Fruit fly (Drosophila melanogaster): ENCODE measurements around the gene RpL30.

The RpL30 gene

DNA sequence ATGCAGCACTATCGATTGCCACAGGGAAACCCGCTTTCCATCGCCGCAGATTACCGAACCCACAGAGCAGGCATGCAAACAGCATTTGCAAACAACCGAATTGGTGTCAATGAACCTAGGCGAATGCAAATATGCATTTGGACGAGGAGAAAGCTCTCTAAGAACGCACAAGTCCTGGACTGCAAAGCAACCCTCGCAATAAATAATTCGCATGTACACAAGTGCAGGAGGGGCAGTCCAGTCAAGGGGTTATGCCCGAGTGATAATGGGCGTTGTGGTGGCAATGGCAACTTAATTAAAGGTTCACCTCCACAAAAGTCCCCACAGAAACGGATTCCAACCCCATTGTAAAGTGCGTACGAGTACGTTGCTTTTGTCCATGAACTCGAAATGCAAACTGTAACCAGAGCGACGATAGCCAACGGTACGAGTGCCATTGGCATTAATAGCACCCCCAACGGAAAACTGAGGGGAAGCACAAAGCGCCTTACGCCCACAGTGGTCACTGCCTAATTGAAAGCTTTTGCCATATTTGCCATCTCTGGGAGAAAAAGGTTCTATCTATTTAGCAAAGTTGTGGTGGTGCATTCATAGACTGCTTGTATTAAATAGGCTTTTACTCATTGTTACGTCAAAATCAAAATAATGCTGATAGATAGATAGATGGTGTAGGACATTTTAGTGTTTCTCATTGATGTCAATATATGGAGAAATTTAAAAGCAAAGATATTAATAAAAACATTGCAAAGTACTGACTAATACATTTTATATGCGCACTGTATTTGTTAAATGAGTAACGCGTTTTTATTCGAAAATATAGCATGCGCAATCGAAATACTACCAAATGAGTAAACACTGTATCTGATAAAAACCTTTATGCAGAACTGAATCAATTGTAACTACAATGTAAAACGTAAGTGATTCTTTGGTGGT is 26.0 kb downstream of the RpL30 start (continued):
- TF ChIP-seq CG33557 (GFP tag; optimal IDR thresholded peaks at IDR 0.05) (no peak), eyg (GFP tag; optimal IDR thresholded peaks at IDR 0.05) (no peak), nom (GFP tag; optimal IDR thresholded peaks at IDR 0.05) (no peak), cas (GFP tag; IDR thresholded peaks at IDR 0.05) (no peak), CG4282 (GFP tag; optimal IDR thresholded peaks at IDR 0.05) (no peak), CG12219 (GFP tag; optimal IDR thresholded peaks at IDR 0.05) (no peak), Deaf1 (tag; optimal IDR thresholded peaks at IDR 0.05) (no peak), Nf-YC (tag; optimal IDR thresholded peaks at IDR 0.05) (no peak), CG12155 (GFP tag; optimal IDR thresholded peaks at IDR 0.05) (no peak), CG8924 (tag; optimal IDR thresholded peaks at IDR 0.05) (peak; percentile 1), CG1647 (GFP tag; optimal IDR thresholded peaks at IDR 0.05) (no peak), nmo (GFP tag; optimal IDR thresholded peaks at IDR 0.05) (peak; percentile 16), CG14050 (GFP tag; IDR thresholded peaks at IDR 0.05) (no peak), mam (GFP tag; optimal IDR thresholded peaks at IDR 0.05) (no peak), rib (GFP tag; IDR thresholded peaks at IDR 0.05) (no peak), bcd (GFP tag; optimal IDR thresholded peaks at IDR 0.05) (no peak), sr (GFP tag; IDR thresholded peaks at IDR 0.05) (no peak)

DNA sequence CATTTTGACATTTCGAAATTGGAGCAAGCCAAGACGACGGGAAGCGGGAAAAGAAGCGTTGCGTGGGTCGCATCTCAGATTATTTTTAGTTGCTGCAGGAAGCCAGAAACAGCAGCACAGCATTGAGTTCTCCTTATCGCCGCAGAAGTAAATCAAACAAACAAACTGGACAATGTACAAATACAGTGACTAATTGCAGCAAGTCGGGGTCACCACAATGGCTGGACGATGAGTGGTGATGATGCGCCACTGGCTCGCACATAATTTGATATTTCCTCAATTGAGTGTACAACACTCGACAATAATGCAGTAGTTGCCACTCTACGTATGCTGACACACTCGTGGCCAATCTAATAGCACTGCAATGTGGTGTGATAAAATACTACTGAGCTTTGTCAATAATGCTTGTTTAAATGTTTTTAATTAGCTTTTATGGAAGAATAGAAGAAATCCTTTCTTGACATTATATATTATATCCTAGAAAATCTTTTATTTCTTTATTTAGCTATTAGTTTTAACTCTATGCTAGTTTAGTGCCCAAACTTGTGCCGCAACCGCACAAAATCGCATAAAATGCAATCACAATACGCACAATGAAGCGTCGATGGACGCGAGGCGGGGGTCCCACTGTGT is 27.0 kb downstream of the RpL30 start:
- peak; percentile 68 for TF ChIP-seq dmrt99B (tag; optimal IDR thresholded peaks at IDR 0.05)
- peak; percentile 69 for TF ChIP-seq Sox102F (GFP tag; optimal IDR thresholded peaks at IDR 0.05)
- TF ChIP-seq phol (tag; optimal IDR thresholded peaks at IDR 0.05), result peak; percentile 56
- no peak for TF ChIP-seq run (tag; optimal IDR thresholded peaks at IDR 0.05)
- TF ChIP-seq CG2712 (tag; optimal IDR thresholded peaks at IDR 0.05), result peak; percentile 65
- peak; percentile 0 for TF ChIP-seq CG33557 (GFP tag; optimal IDR thresholded peaks at IDR 0.05)
- no peak for TF ChIP-seq dysf (GFP tag; IDR thresholded peaks at IDR 0.05)
- no peak for TF ChIP-seq CG14965 (GFP tag; optimal IDR thresholded peaks at IDR 0.05; ENCODE audit: borderline replicate concordance)
- peak; percentile 39 for TF ChIP-seq Oli (tag; optimal IDR thresholded peaks at IDR 0.05)
- TF ChIP-seq CG4404 (GFP tag; IDR thresholded peaks at IDR 0.05), result no peak
- TF ChIP-seq HmgD (GFP tag; optimal IDR thresholded peaks at IDR 0.05), result no peak
- TF ChIP-seq da (GFP tag; optimal IDR thresholded peaks at IDR 0.05), result no peak
- TF ChIP-seq Bdp1 (GFP tag; optimal IDR thresholded peaks at IDR 0.05), result no peak
- TF ChIP-seq Rx (GFP tag; IDR thresholded peaks at IDR 0.05), result no peak
- no peak for TF ChIP-seq CG9437 (GFP tag; optimal IDR thresholded peaks at IDR 0.05)
- peak; percentile 62 for TF ChIP-seq grau (tag; optimal IDR thresholded peaks at IDR 0.05)
- no peak for TF ChIP-seq gsb (GFP tag; IDR thresholded peaks at IDR 0.05)
- TF ChIP-seq CG9797 (GFP tag; optimal IDR thresholded peaks at IDR 0.05), result no peak
- no peak for TF ChIP-seq Doc3 (GFP tag; IDR thresholded peaks at IDR 0.05; ENCODE audit: partially characterized antibody)
- TF ChIP-seq nau (GFP tag; optimal IDR thresholded peaks at IDR 0.05), result no peak
- TF ChIP-seq ara (GFP tag; IDR thresholded peaks at IDR 0.05), result peak; percentile 69; the same call in 1 of the 2 replicates
- peak; percentile 48 for TF ChIP-seq fd96Cb (tag; optimal IDR thresholded peaks at IDR 0.05)
- TF ChIP-seq CG17359 (tag; optimal IDR thresholded peaks at IDR 0.05), result peak; percentile 64
- TF ChIP-seq salm (tag; optimal IDR thresholded peaks at IDR 0.05), result no peak
- peak; percentile 32; the same call in 1 of the 3 replicates for TF ChIP-seq CG17361 (GFP tag; IDR thresholded peaks at IDR 0.05)
- peak; percentile 35 for TF ChIP-seq CG12391 (tag; optimal IDR thresholded peaks at IDR 0.05)
- no peak for TF ChIP-seq Rfx (GFP tag; IDR thresholded peaks at IDR 0.05)
- no peak for TF ChIP-seq dm (GFP tag; optimal IDR thresholded peaks at IDR 0.05)
- peak; percentile 22 for TF ChIP-seq CG14710 (tag; optimal IDR thresholded peaks at IDR 0.05)
- TF ChIP-seq CG17328 (GFP tag; IDR thresholded peaks at IDR 0.05), result peak; percentile 45
- TF ChIP-seq ro (GFP tag; IDR thresholded peaks at IDR 0.05), result no peak
- peak; percentile 53 for TF ChIP-seq ATbp (GFP tag; optimal IDR thresholded peaks at IDR 0.05)

Data from whole organism, embryonic.